Worm (Caenorhabditis elegans): ENCODE data around the gene pro-2.

Gene pro-2

ce11 chrII:10346075-10346474 lies 1.2 kb upstream of the pro-2 start, which contains the start of gene C07E3.10:
TSS of gene C07E3.10 (plus strand) at chrII:10346375.
- TF ChIP-seq egl-27 (tag; optimal IDR thresholded peaks at IDR 0.05) (no peak), nhr-28 (tag; optimal IDR thresholded peaks at IDR 0.05) (no peak), sox-4 (tag; optimal IDR thresholded peaks at IDR 0.05) (no peak), Y116A8C.19 (tag; optimal IDR thresholded peaks at IDR 0.05; ENCODE audit: borderline replicate concordance) (no peak)

ce11 chrII:10329754-10330153 lies 15.2 kb downstream of the pro-2 start:
- no peak for TF ChIP-seq blmp-1 (tag; optimal IDR thresholded peaks at IDR 0.05)
- TF ChIP-seq efl-3 (GFP tag; optimal IDR thresholded peaks at IDR 0.05): no peak
- TF ChIP-seq nhr-84 (tag; optimal IDR thresholded peaks at IDR 0.05): no peak
- TF ChIP-seq nhr-237 (tag; optimal IDR thresholded peaks at IDR 0.05): no peak
- no peak for TF ChIP-seq fkh-10 (GFP tag; optimal IDR thresholded peaks at IDR 0.05)
- no peak for TF ChIP-seq zip-4 (GFP tag; optimal IDR thresholded peaks at IDR 0.05)
- no peak for TF ChIP-seq ceh-88 (GFP tag; IDR thresholded peaks at IDR 0.05)
- TF ChIP-seq ztf-4 (tag; optimal IDR thresholded peaks at IDR 0.05): no peak
- no peak for TF ChIP-seq F16B12.6 (tag; optimal IDR thresholded peaks at IDR 0.05)
- TF ChIP-seq pqm-1 (tag; optimal IDR thresholded peaks at IDR 0.05): no peak
- TF ChIP-seq unc-98 (GFP tag; IDR thresholded peaks at IDR 0.05): no peak

- no peak for TF ChIP-seq efl-3 (GFP tag; optimal IDR thresholded peaks at IDR 0.05)
- TF ChIP-seq grh-1 (GFP tag; IDR thresholded peaks at IDR 0.05): no peak
- no peak for TF ChIP-seq nhr-237 (tag; optimal IDR thresholded peaks at IDR 0.05)
- TF ChIP-seq alr-1 (tag; optimal IDR thresholded peaks at IDR 0.05; ENCODE audit: borderline replicate concordance): no peak
- TF ChIP-seq elt-2 (tag; optimal IDR thresholded peaks at IDR 0.05): no peak
- TF ChIP-seq nhr-90 (tag; optimal IDR thresholded peaks at IDR 0.05; ENCODE audit: poor library complexity): no peak
- no peak for TF ChIP-seq nhr-47 (tag; optimal IDR thresholded peaks at IDR 0.05)
- no peak for TF ChIP-seq nhr-20 (tag; optimal IDR thresholded peaks at IDR 0.05)
- TF ChIP-seq ceh-90 (tag; optimal IDR thresholded peaks at IDR 0.05): no peak
- no peak for TF ChIP-seq ceh-8 (GFP tag; optimal IDR thresholded peaks at IDR 0.05)
Observed at ce11 chrII:10325615-10326232, 19.2 kb downstream of the pro-2 start, which contains the start of gene appg-1. TSS of gene appg-1 (plus strand) at chrII:10326041.

ce11 chrII:10321410-10321809 lies 23.5 kb downstream of the pro-2 start, which contains the start of gene idpp-4:
TSS of gene idpp-4 (plus strand) at chrII:10321460.
- no peak for TF ChIP-seq efl-1 (optimal IDR thresholded peaks at IDR 0.05)
- peak in 1 of 2 experiments; percentile 23 for TF ChIP-seq efl-1 (GFP tag; optimal IDR thresholded peaks at IDR 0.05 in 1 of 2)
- TF ChIP-seq hpl-2 (GFP tag; optimal IDR thresholded peaks at IDR 0.05): no peak

- TF ChIP-seq nhr-71 (tag; optimal IDR thresholded peaks at IDR 0.05) (no peak), jun-1 (tag; optimal IDR thresholded peaks at IDR 0.05) (no peak), nhr-12 (tag; optimal IDR thresholded peaks at IDR 0.05) (no peak), nhr-20 (tag; optimal IDR thresholded peaks at IDR 0.05) (no peak), swsn-7 (tag; optimal IDR thresholded peaks at IDR 0.05) (no peak), skn-1 (tag; optimal IDR thresholded peaks at IDR 0.05) (no peak), hpl-2 (GFP tag; optimal IDR thresholded peaks at IDR 0.05) (no peak), blmp-1 (tag; optimal IDR thresholded peaks at IDR 0.05) (no peak)
Observed at ce11 chrII:10317007-10317406, 27.9 kb downstream of the pro-2 start, which contains the start of gene M02G9.4. TSS of gene M02G9.4 (plus strand) at chrII:10317307.

- TF ChIP-seq F16B12.6 (tag; optimal IDR thresholded peaks at IDR 0.05) (no peak), zag-1 (tag; optimal IDR thresholded peaks at IDR 0.05) (no peak), nhr-47 (tag; optimal IDR thresholded peaks at IDR 0.05) (no peak), nhr-28 (tag; optimal IDR thresholded peaks at IDR 0.05) (no peak), nhr-76 (tag; optimal IDR thresholded peaks at IDR 0.05) (no peak), C16A3.4 (tag; optimal IDR thresholded peaks at IDR 0.05) (no peak), unc-98 (GFP tag; IDR thresholded peaks at IDR 0.05) (no peak), ama-1 (optimal IDR thresholded peaks at IDR 0.05) (no peak), zip-4 (GFP tag; optimal IDR thresholded peaks at IDR 0.05) (no peak), mef-2 (tag; optimal IDR thresholded peaks at IDR 0.05) (no peak)
Observed at ce11 chrII:10316119-10316518, 28.8 kb downstream of the pro-2 start, which contains the start of gene gcy-5. TSS of gene gcy-5 (minus strand) at chrII:10316219.
